Worm (Caenorhabditis elegans) whole organism, late embryonic: ENCODE data around the gene clec-206.

Experiments used
- F13H6.1 ChIP-seq: sonication (generic microtip); optimal IDR thresholded peaks from 2 replicates; lab custom pipeline; 2016; ENCODE audit warnings: missing genetic modification characterization, missing compliant biosample characterization
- ama-1 ChIP-seq: fragments of 150-350 bp; optimal IDR thresholded peaks from 2 replicates; lab custom pipeline; 2014
- ceh-2 ChIP-seq: sonication (generic microtip); optimal IDR thresholded peaks from 2 replicates; lab custom pipeline; 2016; ENCODE audit warnings: missing genotype, missing genetic modification characterization, missing compliant biosample characterization
- ceh-6 ChIP-seq: fragments of 200-800 bp; sonication (Bioruptor generic); optimal IDR thresholded peaks from 2 replicates; lab custom pipeline; 2018; ENCODE audit warnings: mild to moderate bottlenecking, missing genetic modification characterization, missing compliant biosample characterization
- hlh-8 ChIP-seq: sonication (generic microtip); optimal IDR thresholded peaks from 2 replicates; lab custom pipeline; 2016; ENCODE audit warnings: missing genotype, missing genetic modification characterization, missing compliant biosample characterization
- lim-6 ChIP-seq: sonication (generic microtip); optimal IDR thresholded peaks from 2 replicates; lab custom pipeline; 2016; ENCODE audit warnings: missing genetic modification characterization, missing compliant biosample characterization
- madf-2 ChIP-seq: sonication (generic microtip); optimal IDR thresholded peaks from 2 replicates; lab custom pipeline; 2017; ENCODE audit warnings: missing genetic modification characterization, missing compliant biosample characterization
- pax-1 ChIP-seq: fragments of 150-350 bp; optimal IDR thresholded peaks from 2 replicates; lab custom pipeline; 2014; ENCODE audit warnings: missing biosample characterization, missing genetic modification characterization
- rnt-1 ChIP-seq: sonication (generic microtip); optimal IDR thresholded peaks from 2 replicates; lab custom pipeline; 2016; ENCODE audit warnings: missing genetic modification characterization, missing compliant biosample characterization
- tbx-2 ChIP-seq: sonication (generic microtip); optimal IDR thresholded peaks from 2 replicates; lab custom pipeline; 2016; ENCODE audit warnings: missing genetic modification characterization, missing compliant biosample characterization
- zip-5 ChIP-seq: sonication (generic microtip); optimal IDR thresholded peaks from 2 replicates; lab custom pipeline; 2016; ENCODE audit warnings: missing genetic modification characterization, missing compliant biosample characterization

DNA sequence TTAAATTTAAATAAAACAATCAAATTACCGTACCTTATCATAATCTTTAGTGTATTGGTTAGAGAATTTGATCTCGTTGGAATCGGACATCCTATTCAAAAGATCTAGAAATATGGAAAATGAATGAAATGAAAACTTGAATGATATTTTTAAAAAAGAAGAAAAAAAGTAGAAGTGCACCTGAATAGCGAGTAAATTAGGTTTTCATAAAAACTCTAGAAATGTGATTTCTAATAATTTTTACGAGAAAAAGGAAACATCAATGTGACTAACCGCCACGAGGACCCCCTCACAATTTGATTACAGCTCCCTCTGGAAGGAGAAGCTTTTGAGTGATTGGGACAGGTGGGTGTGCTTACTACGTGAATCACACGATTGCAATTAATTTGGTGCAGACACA is 41.8 kb upstream of the clec-206 start, which contains the start of gene Y40B10A.5:
- no peak for TF ChIP-seq F13H6.1 (tag; lab: Kevin White, UChicago)
- no peak for TF ChIP-seq ama-1 (lab: Kevin White, UChicago)
- TF ChIP-seq zip-5 = no peak
- TF ChIP-seq rnt-1 (tag; lab: Kevin White, UChicago) = no peak
- no peak for TF ChIP-seq ceh-6 (GFP tag; lab: Kevin White, UChicago)
- no peak for TF ChIP-seq lim-6 (tag; lab: Kevin White, UChicago)
- TF ChIP-seq hlh-8 (tag; lab: Kevin White, UChicago) = no peak
- no peak for TF ChIP-seq ceh-2 (tag; lab: Kevin White, UChicago)
- no peak for TF ChIP-seq pax-1
- no peak for TF ChIP-seq tbx-2 (tag; lab: Kevin White, UChicago)
- no peak for TF ChIP-seq madf-2
